Worm (Caenorhabditis elegans) whole organism, early embryonic: ENCODE data around the gene srh-39.

Experiments
- B0310.2 ChIP-seq: sonication (generic microtip); optimal IDR thresholded peaks from 2 replicates; lab custom pipeline; 2016; ENCODE audit warnings: mild to moderate bottlenecking, missing genetic modification characterization, missing compliant biosample characterization
- ama-1 ChIP-seq: fragments of 150-350 bp; optimal IDR thresholded peaks from 2 replicates; lab custom pipeline; 2014
- ceh-13 ChIP-seq: fragments of 200-800 bp; sonication (Bioruptor generic); optimal IDR thresholded peaks from 2 replicates; lab custom pipeline; 2018; ENCODE audit warnings: mild to moderate bottlenecking, missing genetic modification characterization, missing compliant biosample characterization
- flt-1 ChIP-seq: fragments of 200-800 bp; sonication (Bioruptor generic); IDR thresholded peaks from 2 replicates; pipeline ENCODE4 v1.3.6; 2022; ENCODE audit warnings: missing genetic modification characterization, missing compliant biosample characterization
- hmbx-1 ChIP-seq: sonication (generic microtip); optimal IDR thresholded peaks from 2 replicates; lab custom pipeline; 2016; ENCODE audit warnings: mild to moderate bottlenecking, missing genetic modification characterization, missing compliant biosample characterization
- hmg-4 ChIP-seq: fragments of 200-800 bp; sonication (Bioruptor generic); optimal IDR thresholded peaks from 2 replicates; lab custom pipeline; 2018; ENCODE audit warnings: mild to moderate bottlenecking, missing genetic modification characterization, missing compliant biosample characterization
- tbx-37 ChIP-seq: fragments of 200-800 bp; sonication (Bioruptor generic); conservative IDR thresholded peaks from 2 replicates; pipeline ENCODE4 v1.3.6; 2022; ENCODE audit warnings: missing genetic modification reagents, missing genetic modification characterization, missing compliant biosample characterization

- TF ChIP-seq B0310.2 (tag; lab: Kevin White, UChicago) = no peak
- TF ChIP-seq flt-1 (GFP tag; lab: Robert Waterston, UW) = no peak
- TF ChIP-seq hmbx-1 (tag; lab: Kevin White, UChicago) = no peak
- TF ChIP-seq ceh-13 (GFP tag; lab: Kevin White, UChicago) = no peak
- TF ChIP-seq hmg-4 = no peak
- no peak for TF ChIP-seq ama-1
- no peak for TF ChIP-seq tbx-37
Measured at ce11 chrII:7714614-7715186, 50.7 kb downstream of the srh-39 start.
